Worm (Caenorhabditis elegans) whole organism, L4/young adult: Measurements from ENCODE around the gene F37H8.6.

Experiments used
- dao-5 ChIP-seq: sonication (generic microtip); optimal IDR thresholded peaks from 2 replicates; lab custom pipeline; 2016; ENCODE audit warnings: missing genotype, missing genetic modification characterization, moderate library complexity, missing compliant biosample characterization
- him-1 ChIP-seq: sonication (generic microtip); optimal IDR thresholded peaks from 2 replicates; lab custom pipeline; 2016; ENCODE audit warnings: missing genotype, missing genetic modification reagents, missing genetic modification characterization, missing compliant biosample characterization

DNA sequence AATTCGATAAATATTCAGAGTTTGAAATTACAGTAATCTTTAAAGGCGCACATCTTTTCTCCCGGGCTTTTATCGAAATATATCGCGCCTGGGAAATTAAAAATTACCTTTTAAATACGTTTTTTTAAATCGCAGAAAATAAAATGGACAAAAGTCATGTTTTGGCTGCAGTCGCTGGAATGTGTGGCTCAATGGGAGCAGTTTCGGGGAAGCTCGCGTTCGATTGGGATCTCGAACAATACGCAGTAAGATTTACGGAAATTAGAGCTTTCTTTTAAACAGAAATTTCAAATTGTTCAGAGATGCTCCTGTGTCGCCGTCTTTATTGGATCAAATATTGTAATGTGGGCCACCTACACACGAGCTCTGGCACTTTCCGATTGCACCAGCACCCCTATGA is 47.8 kb downstream of the F37H8.6 start, which contains the start of gene F40F8.12:
- TF ChIP-seq him-1 (tag; lab: Kevin White, UChicago) (no peak), dao-5 (no peak)
